Worm (Caenorhabditis elegans): ENCODE results near the gene dsc-1.

dsc-1 gene

DNA sequence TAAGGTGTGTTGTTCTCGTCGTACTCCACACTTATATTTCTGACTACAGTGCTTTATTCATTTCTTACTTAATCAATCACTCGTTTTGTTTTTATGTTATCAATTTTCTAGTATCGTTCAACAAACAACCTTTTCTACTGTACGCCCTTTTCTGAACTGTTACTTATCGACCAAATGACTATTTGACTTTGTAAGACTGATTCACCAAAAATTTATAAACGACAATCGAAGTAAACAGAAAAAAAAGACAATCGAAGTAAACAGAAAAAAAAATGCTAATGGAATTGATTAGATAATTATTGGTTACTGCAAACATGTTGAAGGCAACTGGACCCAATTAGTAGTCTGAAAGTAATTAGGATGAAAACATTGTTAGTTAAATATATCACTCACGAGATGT, 15.4 kb upstream of the dsc-1 start:
- TF ChIP-seq tab-1 (GFP tag; IDR thresholded peaks at IDR 0.05) = no peak
- no peak for TF ChIP-seq T22C8.4 (GFP tag; IDR thresholded peaks at IDR 0.05)
- TF ChIP-seq ref-1 (GFP tag; conservative IDR thresholded peaks at IDR 0.05) = no peak
- TF ChIP-seq ztf-23 (GFP tag; IDR thresholded peaks at IDR 0.05) = no peak

DNA sequence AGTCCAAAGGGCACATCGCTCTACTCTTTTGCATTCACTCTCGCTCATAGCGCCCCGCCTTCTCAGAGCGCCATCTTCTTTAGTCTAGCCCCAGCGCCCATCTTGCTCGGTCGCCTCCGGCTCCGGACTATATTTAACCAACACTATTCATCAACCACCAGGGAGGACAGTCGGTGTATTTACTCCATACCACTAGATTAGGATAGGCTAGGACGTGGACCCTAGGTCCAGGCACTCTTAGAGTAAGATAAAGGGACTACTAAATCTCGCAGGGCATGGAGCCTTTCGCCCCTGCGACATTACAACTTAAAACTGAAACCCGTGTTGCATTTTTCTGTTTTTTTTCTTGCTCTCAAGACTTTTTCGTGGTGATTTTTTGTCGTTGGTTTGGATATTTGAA, 12.9 kb upstream of the dsc-1 start:
- TF ChIP-seq klf-2 (GFP tag; conservative IDR thresholded peaks at IDR 0.05) (no peak), ztf-29 (GFP tag; IDR thresholded peaks at IDR 0.05) (no peak), cog-1 (tag; optimal IDR thresholded peaks at IDR 0.05) (no peak)

DNA sequence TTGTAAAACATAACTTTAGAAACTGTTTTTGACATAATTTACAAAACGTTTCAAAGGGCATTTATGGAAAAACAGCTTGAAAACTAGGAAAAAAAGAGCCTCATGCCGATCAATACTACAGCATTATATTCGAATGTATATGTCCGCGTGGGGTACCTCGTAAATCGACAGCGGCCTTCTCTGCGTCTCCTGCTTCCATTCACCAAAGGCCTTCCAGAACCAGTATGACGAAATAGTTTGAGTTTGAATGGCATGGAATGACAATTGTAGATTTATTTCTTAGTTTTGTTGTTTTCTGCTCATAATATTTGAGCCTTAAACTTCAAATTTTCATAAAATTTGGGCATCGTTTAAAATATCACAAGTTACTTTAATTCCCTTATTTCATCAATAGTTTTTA, 10.8 kb upstream of the dsc-1 start:
- TF ChIP-seq ref-1 (GFP tag; conservative IDR thresholded peaks at IDR 0.05) (no peak), tab-1 (GFP tag; IDR thresholded peaks at IDR 0.05) (no peak), ztf-23 (GFP tag; IDR thresholded peaks at IDR 0.05) (no peak), klf-2 (GFP tag; conservative IDR thresholded peaks at IDR 0.05) (no peak), med-1 (GFP tag; optimal IDR thresholded peaks at IDR 0.05; ENCODE audit: insufficient read depth) (no peak), T22C8.4 (GFP tag; IDR thresholded peaks at IDR 0.05) (no peak), ztf-29 (GFP tag; IDR thresholded peaks at IDR 0.05) (no peak), cog-1 (tag; optimal IDR thresholded peaks at IDR 0.05) (no peak), flt-1 (GFP tag; IDR thresholded peaks at IDR 0.05) (no peak)

DNA sequence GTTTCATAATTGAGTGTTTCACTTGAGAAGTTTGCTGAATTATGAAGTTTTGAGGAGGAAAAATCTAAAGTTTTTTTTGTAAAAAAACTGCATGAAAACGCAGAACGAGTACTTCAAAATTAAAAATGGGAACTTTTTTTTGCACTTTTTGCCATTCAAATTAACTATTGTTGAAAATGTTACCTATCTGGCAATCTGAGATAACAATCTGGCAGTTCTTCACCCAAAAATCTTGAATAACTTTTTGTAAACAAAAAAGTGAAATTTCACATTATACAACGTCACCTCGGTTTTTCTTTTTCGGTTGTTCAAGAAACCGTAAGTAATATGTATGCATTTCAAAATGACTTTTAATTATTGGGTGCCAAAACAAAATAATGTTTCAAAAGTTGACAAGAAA, 7.9 kb upstream of the dsc-1 start:
- no peak for TF ChIP-seq flt-1 (GFP tag; IDR thresholded peaks at IDR 0.05)
- no peak for TF ChIP-seq med-1 (GFP tag; optimal IDR thresholded peaks at IDR 0.05; ENCODE audit: insufficient read depth)
- no peak for TF ChIP-seq ztf-23 (GFP tag; IDR thresholded peaks at IDR 0.05)
- TF ChIP-seq T22C8.4 (GFP tag; IDR thresholded peaks at IDR 0.05) = no peak
- TF ChIP-seq klf-2 (GFP tag; conservative IDR thresholded peaks at IDR 0.05) = no peak
- no peak for TF ChIP-seq ztf-29 (GFP tag; IDR thresholded peaks at IDR 0.05)
- no peak for TF ChIP-seq tab-1 (GFP tag; IDR thresholded peaks at IDR 0.05)
- TF ChIP-seq ref-1 (GFP tag; conservative IDR thresholded peaks at IDR 0.05) = no peak
- no peak for TF ChIP-seq cog-1 (tag; optimal IDR thresholded peaks at IDR 0.05)

DNA sequence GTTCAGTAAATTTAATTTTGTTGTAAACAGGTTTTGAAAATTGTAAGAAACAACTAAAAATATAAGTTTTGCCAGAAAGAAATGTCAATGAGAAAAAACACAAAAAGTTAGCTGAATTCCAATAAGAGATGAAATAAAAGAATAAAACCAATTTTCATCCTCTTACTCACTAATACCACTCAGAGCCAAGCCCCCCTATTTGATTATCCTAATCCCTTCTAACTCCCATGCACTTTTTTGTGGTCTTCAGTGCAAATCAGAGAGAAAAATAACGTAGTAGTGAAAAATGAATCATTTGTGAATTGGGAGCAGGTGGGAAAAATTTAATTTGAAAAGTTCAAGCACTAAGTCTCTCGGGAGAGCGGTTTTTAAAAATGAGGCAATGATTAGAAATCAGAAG, 6.7 kb upstream of the dsc-1 start:
- TF ChIP-seq flt-1 (GFP tag; IDR thresholded peaks at IDR 0.05) (no peak), med-1 (GFP tag; optimal IDR thresholded peaks at IDR 0.05; ENCODE audit: insufficient read depth) (no peak), ztf-29 (GFP tag; IDR thresholded peaks at IDR 0.05) (no peak), tab-1 (GFP tag; IDR thresholded peaks at IDR 0.05) (no peak)

DNA sequence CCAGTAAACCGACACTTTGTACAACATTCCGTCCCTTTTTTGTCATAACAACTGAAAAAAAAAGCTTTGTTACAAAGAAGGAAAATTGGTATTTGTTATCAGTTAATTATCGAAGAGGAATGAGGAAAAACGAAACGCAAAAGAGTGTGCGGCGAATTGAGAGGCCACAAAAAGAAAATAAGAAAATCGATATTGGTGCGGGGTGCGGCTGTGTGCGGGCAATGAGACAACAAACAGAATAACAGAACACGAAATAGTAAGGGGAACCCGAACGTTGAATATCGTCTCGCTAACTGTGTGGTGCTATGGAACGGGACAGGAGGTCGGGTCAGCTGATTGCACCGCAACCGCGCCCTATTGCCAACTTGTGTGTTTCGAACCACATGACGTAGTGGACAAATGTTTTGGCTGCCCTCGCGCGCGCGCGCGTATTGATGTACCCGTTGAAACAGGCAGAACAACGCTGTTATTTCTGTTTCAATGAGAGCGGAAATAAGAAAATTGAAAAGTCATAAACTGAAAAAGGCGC, 6.0 kb upstream of the dsc-1 start, which contains the start of gene C18B12.4:
C18B12.4 (minus strand) TSS at position 51 of the 529 bp plus-strand sequence.
- TF ChIP-seq tab-1 (GFP tag; IDR thresholded peaks at IDR 0.05) (peak; percentile 50; the same call in 1 of the 2 replicates), ref-1 (GFP tag; conservative IDR thresholded peaks at IDR 0.05) (no peak), cog-1 (tag; optimal IDR thresholded peaks at IDR 0.05) (peak; percentile 90), T22C8.4 (GFP tag; IDR thresholded peaks at IDR 0.05) (no peak), med-1 (GFP tag; optimal IDR thresholded peaks at IDR 0.05; ENCODE audit: insufficient read depth) (no peak), ztf-29 (GFP tag; IDR thresholded peaks at IDR 0.05) (0 out of 2 replicates have a peak, but pooled peaks have one; percentile 50), flt-1 (GFP tag; IDR thresholded peaks at IDR 0.05) (peak; percentile 80), klf-2 (GFP tag; conservative IDR thresholded peaks at IDR 0.05) (no peak), ztf-23 (GFP tag; IDR thresholded peaks at IDR 0.05) (no peak; the same call in 1 of the 2 replicates)

DNA sequence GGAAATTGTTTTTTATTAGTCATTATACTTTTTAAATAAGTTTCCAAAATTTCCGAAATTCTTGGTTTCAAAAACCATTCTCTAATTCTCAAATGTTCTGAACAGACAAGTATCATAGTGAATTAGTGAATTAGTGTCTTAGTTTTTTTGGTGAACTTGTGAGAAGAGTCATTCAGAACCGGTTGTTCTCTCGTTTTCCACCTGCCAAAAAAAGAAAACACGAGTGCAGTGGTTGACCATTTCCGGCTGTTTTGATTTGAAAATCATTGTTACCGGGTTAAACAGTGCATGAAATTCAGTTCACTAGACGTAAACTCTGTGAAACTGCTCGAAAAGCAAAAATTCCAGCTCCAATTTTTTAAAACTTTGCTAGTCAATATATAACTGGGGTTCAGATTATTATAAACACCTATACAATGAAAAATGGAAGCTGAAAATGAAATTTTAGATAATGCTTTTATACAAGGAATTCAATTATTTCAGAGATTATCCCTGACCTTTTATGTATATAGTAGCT, 5.1 kb upstream of the dsc-1 start:
- no peak for TF ChIP-seq T22C8.4 (GFP tag; IDR thresholded peaks at IDR 0.05)
- no peak for TF ChIP-seq flt-1 (GFP tag; IDR thresholded peaks at IDR 0.05)
- TF ChIP-seq ref-1 (GFP tag; conservative IDR thresholded peaks at IDR 0.05) = no peak
- no peak for TF ChIP-seq ztf-23 (GFP tag; IDR thresholded peaks at IDR 0.05)
- no peak for TF ChIP-seq ztf-29 (GFP tag; IDR thresholded peaks at IDR 0.05)
- TF ChIP-seq cog-1 (tag; optimal IDR thresholded peaks at IDR 0.05) = no peak
- no peak for TF ChIP-seq med-1 (GFP tag; optimal IDR thresholded peaks at IDR 0.05; ENCODE audit: insufficient read depth)

DNA sequence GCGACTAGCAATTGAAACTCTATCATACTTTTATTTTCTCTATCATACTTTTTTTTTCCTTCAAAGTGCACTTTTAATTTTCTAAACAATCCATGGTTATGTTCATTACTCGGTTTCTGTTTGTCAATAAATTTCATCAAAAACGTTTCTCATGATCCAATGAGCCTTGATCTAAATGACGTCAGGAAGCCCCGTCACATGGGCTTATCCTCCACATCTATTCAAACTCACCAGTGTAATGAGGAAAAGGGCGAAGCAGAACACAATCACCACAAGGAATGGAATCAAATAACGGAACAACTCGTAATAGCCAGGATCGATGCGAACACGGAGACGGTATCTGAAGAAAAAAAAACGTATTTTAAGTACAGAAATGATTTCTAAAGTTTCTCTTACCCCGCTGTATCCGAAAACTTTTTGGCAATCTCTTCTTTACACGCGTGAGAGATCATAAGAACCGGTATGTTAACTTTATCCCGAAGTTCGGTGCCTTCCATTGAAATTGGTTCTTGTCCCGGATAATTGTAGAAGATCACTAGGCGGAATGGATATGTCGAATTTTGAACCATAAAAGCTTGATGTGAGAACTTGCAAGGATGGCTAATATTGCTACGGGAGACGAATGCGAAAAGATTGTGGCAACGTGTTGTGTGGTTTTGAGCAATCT, 4.5 kb upstream of the dsc-1 start:
- TF ChIP-seq tab-1 (GFP tag; IDR thresholded peaks at IDR 0.05) = no peak
- TF ChIP-seq flt-1 (GFP tag; IDR thresholded peaks at IDR 0.05) = no peak
- TF ChIP-seq ztf-23 (GFP tag; IDR thresholded peaks at IDR 0.05) = no peak
- no peak for TF ChIP-seq cog-1 (tag; optimal IDR thresholded peaks at IDR 0.05)
- no peak for TF ChIP-seq ztf-29 (GFP tag; IDR thresholded peaks at IDR 0.05)
- no peak for TF ChIP-seq ref-1 (GFP tag; conservative IDR thresholded peaks at IDR 0.05)
- no peak for TF ChIP-seq med-1 (GFP tag; optimal IDR thresholded peaks at IDR 0.05; ENCODE audit: insufficient read depth)

DNA sequence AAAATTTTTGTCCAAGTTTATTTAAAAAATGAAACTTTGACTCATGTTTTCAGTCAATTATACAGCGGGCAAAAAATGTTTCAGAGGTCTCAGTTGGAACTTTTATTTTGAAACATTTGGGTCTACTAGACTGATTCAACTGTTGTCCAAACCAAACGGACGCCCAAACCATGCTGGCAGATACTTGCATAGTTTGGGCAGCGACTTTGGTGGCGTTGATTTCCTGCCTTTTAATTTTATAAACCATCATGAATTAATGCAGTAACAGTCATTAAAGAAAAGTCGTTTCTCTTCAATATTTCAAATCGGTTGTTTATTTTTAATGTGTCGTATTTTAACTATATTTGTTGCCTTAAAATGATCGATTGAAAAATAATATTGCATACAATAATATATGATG, 1.7 kb upstream of the dsc-1 start:
- TF ChIP-seq cog-1 (tag; optimal IDR thresholded peaks at IDR 0.05) (no peak), ztf-23 (GFP tag; IDR thresholded peaks at IDR 0.05) (no peak), klf-2 (GFP tag; conservative IDR thresholded peaks at IDR 0.05) (no peak), T22C8.4 (GFP tag; IDR thresholded peaks at IDR 0.05) (no peak), ztf-29 (GFP tag; IDR thresholded peaks at IDR 0.05) (no peak), tab-1 (GFP tag; IDR thresholded peaks at IDR 0.05) (no peak), ref-1 (GFP tag; conservative IDR thresholded peaks at IDR 0.05) (no peak), flt-1 (GFP tag; IDR thresholded peaks at IDR 0.05) (no peak), med-1 (GFP tag; optimal IDR thresholded peaks at IDR 0.05; ENCODE audit: insufficient read depth) (no peak)

DNA sequence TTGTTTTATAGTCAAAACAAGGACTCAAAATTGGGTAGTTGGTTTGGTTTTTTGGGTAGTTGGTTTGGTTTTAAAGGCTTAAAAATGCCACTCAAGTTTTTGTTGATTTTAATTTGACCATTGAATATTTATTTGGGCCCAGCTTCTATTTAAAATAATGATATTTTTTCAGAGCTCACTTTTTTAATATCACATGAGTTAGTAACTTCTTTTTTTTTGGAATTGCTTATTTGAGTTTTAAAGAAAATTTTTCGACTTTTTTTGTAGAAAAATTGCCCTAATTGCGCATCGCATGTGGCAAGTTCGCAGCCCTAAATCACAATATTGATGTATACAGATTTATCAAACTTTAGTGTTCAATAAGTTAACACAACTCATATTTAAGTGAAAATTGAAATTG, 1.1 kb upstream of the dsc-1 start:
- TF ChIP-seq T22C8.4 (GFP tag; IDR thresholded peaks at IDR 0.05) (no peak), ztf-29 (GFP tag; IDR thresholded peaks at IDR 0.05) (no peak), med-1 (GFP tag; optimal IDR thresholded peaks at IDR 0.05; ENCODE audit: insufficient read depth) (no peak), ref-1 (GFP tag; conservative IDR thresholded peaks at IDR 0.05) (no peak), tab-1 (GFP tag; IDR thresholded peaks at IDR 0.05) (no peak), ztf-23 (GFP tag; IDR thresholded peaks at IDR 0.05) (no peak), cog-1 (tag; optimal IDR thresholded peaks at IDR 0.05) (no peak), klf-2 (GFP tag; conservative IDR thresholded peaks at IDR 0.05) (no peak), flt-1 (GFP tag; IDR thresholded peaks at IDR 0.05) (no peak)

All from whole organism, midembryonic.